Worm (Caenorhabditis elegans) whole organism, young adult: ENCODE results near the gene srg-34.

ENCODE experiments used
- F57A8.1 ChIP-seq: fragments of 200-800 bp; sonication (Bioruptor generic); optimal IDR thresholded peaks from 2 replicates; lab custom pipeline; 2018; ENCODE audit warnings: mild to moderate bottlenecking, missing genetic modification characterization, moderate library complexity, missing compliant biosample characterization
- K11D2.4 ChIP-seq: fragments of 200-800 bp; sonication (Bioruptor generic); IDR thresholded peaks from 2 replicates; pipeline ENCODE4 v1.3.6; 2022; ENCODE audit warnings: missing genetic modification reagents, missing genetic modification characterization, missing compliant biosample characterization
- Y53F4B.3 ChIP-seq: fragments of 200-800 bp; sonication (Bioruptor generic); IDR thresholded peaks from 2 replicates; pipeline ENCODE4 v1.3.6; 2022; ENCODE audit warnings: missing genetic modification reagents, missing genetic modification characterization, missing compliant biosample characterization
- ceh-100 ChIP-seq: fragments of 200-800 bp; sonication (Bioruptor generic); IDR thresholded peaks from 2 replicates; pipeline ENCODE4 v1.3.6; 2022; ENCODE audit warnings: missing genetic modification reagents, missing genetic modification characterization, missing compliant biosample characterization
- chd-7 ChIP-seq: sonication (generic microtip); optimal IDR thresholded peaks from 2 replicates; lab custom pipeline; 2016; ENCODE audit warnings: mild to moderate bottlenecking, missing genetic modification characterization, moderate library complexity, missing compliant biosample characterization
- madf-3 ChIP-seq: fragments of 200-800 bp; sonication (Bioruptor generic); IDR thresholded peaks from 2 replicates; pipeline ENCODE4 v1.3.6; 2022; ENCODE audit warnings: missing genetic modification reagents, missing genetic modification characterization, missing compliant biosample characterization
- nhr-80 ChIP-seq: sonication (generic microtip); optimal IDR thresholded peaks from 2 replicates; lab custom pipeline; 2016; ENCODE audit warnings: missing genetic modification characterization, missing compliant biosample characterization
- snpc-1.1 ChIP-seq: sonication (generic microtip); optimal IDR thresholded peaks from 2 replicates; lab custom pipeline; 2017; ENCODE audit warnings: missing genetic modification characterization, mild to moderate bottlenecking, missing compliant biosample characterization, antibody characterized with exemption, moderate library complexity, missing genotype, missing genetic modification reagents; ENCODE audit not compliant: insufficient read depth
- snpc-4 ChIP-seq, 5 experiments: fragments of 150-350 bp in 1 of 5; sonication (generic microtip) in 4 of 5; optimal IDR thresholded peaks; 2 replicates each; lab custom pipeline; 2014 to 2018; ENCODE audit warnings: missing genetic modification characterization in 5 of 5, missing biosample characterization in 3 of 5, antibody characterized with exemption in 2 of 5, mild to moderate bottlenecking in 2 of 5, missing compliant biosample characterization in 2 of 5, missing genotype in 2 of 5, moderate library complexity in 2 of 5, missing genetic modification reagents in 1 of 5
- tlf-1 ChIP-seq: fragments of 200-800 bp; sonication (Bioruptor generic); optimal IDR thresholded peaks from 2 replicates; lab custom pipeline; 2018; ENCODE audit warnings: mild to moderate bottlenecking, missing genetic modification characterization, missing compliant biosample characterization
- zfh-2 ChIP-seq: fragments of 200-800 bp; sonication (Bioruptor generic); conservative IDR thresholded peaks from 2 replicates; pipeline ENCODE4 v1.3.6; 2022; ENCODE audit warnings: missing genetic modification reagents, missing genetic modification characterization, missing compliant biosample characterization
- ztf-18 ChIP-seq: sonication (generic microtip); optimal IDR thresholded peaks from 2 replicates; lab custom pipeline; 2016; ENCODE audit warnings: missing genotype, mild to moderate bottlenecking, missing genetic modification characterization, missing compliant biosample characterization

- TF ChIP-seq nhr-80 (tag; lab: Kevin White, UChicago) (no peak), chd-7 (tag; lab: Kevin White, UChicago) (no peak), F57A8.1 (GFP tag; lab: Kevin White, UChicago) (no peak), snpc-4 (GFP tag; optimal IDR thresholded peaks at IDR 0.05; lab: Kevin White, UChicago) (no peak), snpc-4 (tag; optimal IDR thresholded peaks at IDR 0.05; lab: Kevin White, UChicago) (no peak), madf-3 (GFP tag; lab: Robert Waterston, UW) (no peak), ceh-100 (GFP tag; lab: Robert Waterston, UW) (no peak), Y53F4B.3 (GFP tag; lab: Robert Waterston, UW) (no peak), ztf-18 (tag; lab: Kevin White, UChicago) (no peak), tlf-1 (GFP tag; lab: Kevin White, UChicago) (no peak), zfh-2 (no peak), snpc-1.1 (tag; lab: Kevin White, UChicago) (no peak), K11D2.4 (GFP tag; lab: Robert Waterston, UW) (no peak)
Measured at ce11 chrV:18564786-18565185, at the start of gene srg-34.
